Fruit fly (Drosophila melanogaster): Measurements from ENCODE around the gene CG31546.

Gene CG31546

DNA sequence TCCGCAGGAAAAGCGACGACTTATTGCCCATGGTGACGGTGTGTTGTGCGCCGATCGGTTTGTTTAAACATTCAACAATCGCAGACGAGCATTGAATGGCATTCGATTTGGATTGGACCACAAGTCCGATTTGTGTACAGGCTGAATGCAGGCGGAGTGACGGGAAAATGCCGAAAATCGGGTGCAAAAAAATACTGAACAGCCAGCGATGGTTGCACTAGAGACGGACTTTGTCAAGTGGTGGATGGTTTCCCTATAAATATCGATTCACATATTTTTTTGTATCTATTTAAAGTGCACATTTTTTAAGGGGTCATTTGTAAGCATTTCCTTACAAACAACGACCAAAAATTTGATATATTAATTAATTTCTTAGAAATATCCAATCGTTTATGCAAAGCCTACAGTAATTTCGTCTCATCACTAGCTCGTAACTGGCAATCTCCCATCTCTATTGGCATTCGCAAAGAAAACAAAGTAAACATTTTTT is 19.3 kb upstream of the CG31546 start, which contains the start of the genes elm and MED27 (continued):
- TF ChIP-seq ems (GFP tag; optimal IDR thresholded peaks at IDR 0.05), result peak; percentile 94
- peak; percentile 96 for TF ChIP-seq CG9817 (tag; optimal IDR thresholded peaks at IDR 0.05)
- peak; percentile 85 for TF ChIP-seq CG3281 (GFP tag; optimal IDR thresholded peaks at IDR 0.05)
- TF ChIP-seq CG4328 (GFP tag; optimal IDR thresholded peaks at IDR 0.05), result peak; percentile 81
- TF ChIP-seq tap (tag; optimal IDR thresholded peaks at IDR 0.05), result peak; percentile 62
- no peak for TF ChIP-seq CG17568 (GFP tag; optimal IDR thresholded peaks at IDR 0.05)
- peak; percentile 94 for TF ChIP-seq CG14860 (GFP tag; IDR thresholded peaks at IDR 0.05; ENCODE audit: partially characterized antibody)
- peak; percentile 97 for TF ChIP-seq Abd-B (GFP tag; optimal IDR thresholded peaks at IDR 0.05)
- peak; percentile 87 for TF ChIP-seq caup (GFP tag; optimal IDR thresholded peaks at IDR 0.05; ENCODE audit: severe bottlenecking)
- peak; percentile 84 for TF ChIP-seq corto (GFP tag; optimal IDR thresholded peaks at IDR 0.05)
- TF ChIP-seq Gsc (GFP tag; IDR thresholded peaks at IDR 0.05), result peak; percentile 82
- TF ChIP-seq CG10462 (GFP tag; optimal IDR thresholded peaks at IDR 0.05), result peak; percentile 88
- peak; percentile 85 for TF ChIP-seq CG12769 (tag; optimal IDR thresholded peaks at IDR 0.05)
- peak; percentile 93 for TF ChIP-seq bcd (GFP tag; optimal IDR thresholded peaks at IDR 0.05)
- peak; percentile 79 for TF ChIP-seq NC2α (GFP tag; optimal IDR thresholded peaks at IDR 0.05)
- peak; percentile 81 for TF ChIP-seq Spps (tag; optimal IDR thresholded peaks at IDR 0.05)
- peak; percentile 92 for TF ChIP-seq pnt (GFP tag; optimal IDR thresholded peaks at IDR 0.05)
- peak; percentile 81 for TF ChIP-seq CG11723 (GFP tag; optimal IDR thresholded peaks at IDR 0.05)
- TF ChIP-seq zfh2 (GFP tag; optimal IDR thresholded peaks at IDR 0.05), result peak; percentile 96
- peak; percentile 81; the same call in 2 of the 3 replicates for TF ChIP-seq C15 (GFP tag; IDR thresholded peaks at IDR 0.05)
- peak; percentile 64 for TF ChIP-seq CG15073 (GFP tag; optimal IDR thresholded peaks at IDR 0.05)
- peak; percentile 92 for TF ChIP-seq CG8765 (GFP tag; IDR thresholded peaks at IDR 0.05)
- TF ChIP-seq shn (GFP tag; optimal IDR thresholded peaks at IDR 0.05), result peak; percentile 90
- TF ChIP-seq CG6689 (GFP tag; IDR thresholded peaks at IDR 0.05), result peak; percentile 93
- peak; percentile 90 for TF ChIP-seq CG14050 (GFP tag; IDR thresholded peaks at IDR 0.05)
- peak; percentile 95 for TF ChIP-seq CG2712 (tag; optimal IDR thresholded peaks at IDR 0.05)
- TF ChIP-seq bigmax (GFP tag; optimal IDR thresholded peaks at IDR 0.05), result no peak
- peak; percentile 72 for TF ChIP-seq D19B (GFP tag; optimal IDR thresholded peaks at IDR 0.05)
- TF ChIP-seq sob (GFP tag; IDR thresholded peaks at IDR 0.05), result peak; percentile 96
- peak; percentile 60; the same call in 1 of the 2 replicates for TF ChIP-seq CG1024 (GFP tag; IDR thresholded peaks at IDR 0.05)
- peak; percentile 92 for TF ChIP-seq Ada2b (GFP tag; IDR thresholded peaks at IDR 0.05)
- peak; percentile 89 for TF ChIP-seq Side (GFP tag; optimal IDR thresholded peaks at IDR 0.05)
- TF ChIP-seq sug (tag; optimal IDR thresholded peaks at IDR 0.05), result peak; percentile 95
- TF ChIP-seq CG11560 (tag; IDR thresholded peaks at IDR 0.05), result peak; percentile 83
- TF ChIP-seq CG30020 (tag; optimal IDR thresholded peaks at IDR 0.05), result peak; percentile 85
- TF ChIP-seq CG8281 (tag; optimal IDR thresholded peaks at IDR 0.05), result peak; percentile 69
- TF ChIP-seq kah (GFP tag; optimal IDR thresholded peaks at IDR 0.05), result no peak
- TF ChIP-seq HHEX (GFP tag; optimal IDR thresholded peaks at IDR 0.05), result peak; percentile 87
- peak; percentile 71 for TF ChIP-seq btn (GFP tag; optimal IDR thresholded peaks at IDR 0.05)
- no peak for TF ChIP-seq Hr78 (GFP tag; optimal IDR thresholded peaks at IDR 0.05)
- TF ChIP-seq CG6765 (GFP tag; optimal IDR thresholded peaks at IDR 0.05), result peak; percentile 64
- peak; percentile 68 for TF ChIP-seq Deaf1 (tag; optimal IDR thresholded peaks at IDR 0.05)
- TF ChIP-seq CG12391 (tag; optimal IDR thresholded peaks at IDR 0.05), result peak; percentile 95
- TF ChIP-seq stc (GFP tag; IDR thresholded peaks at IDR 0.05), result peak; percentile 75
- peak; percentile 96 for TF ChIP-seq Doc3 (GFP tag; IDR thresholded peaks at IDR 0.05; ENCODE audit: partially characterized antibody)
- TF ChIP-seq pb (GFP tag; optimal IDR thresholded peaks at IDR 0.05), result peak; percentile 75
- peak; percentile 0 for TF ChIP-seq wek (GFP tag; optimal IDR thresholded peaks at IDR 0.05)
- peak; percentile 92 to 95 for TF ChIP-seq chif (GFP tag; optimal IDR thresholded peaks at IDR 0.05)
- peak; percentile 75 for TF ChIP-seq eyg (GFP tag; optimal IDR thresholded peaks at IDR 0.05)
- TF ChIP-seq kay (GFP tag; optimal IDR thresholded peaks at IDR 0.05), result peak; percentile 86
